Fruit fly (Drosophila melanogaster): ENCODE measurements around the gene Cht7.
A peak's percentile ranks its signal among the peaks of the same experiment; 100 is the strongest.

The Cht7 gene

DNA sequence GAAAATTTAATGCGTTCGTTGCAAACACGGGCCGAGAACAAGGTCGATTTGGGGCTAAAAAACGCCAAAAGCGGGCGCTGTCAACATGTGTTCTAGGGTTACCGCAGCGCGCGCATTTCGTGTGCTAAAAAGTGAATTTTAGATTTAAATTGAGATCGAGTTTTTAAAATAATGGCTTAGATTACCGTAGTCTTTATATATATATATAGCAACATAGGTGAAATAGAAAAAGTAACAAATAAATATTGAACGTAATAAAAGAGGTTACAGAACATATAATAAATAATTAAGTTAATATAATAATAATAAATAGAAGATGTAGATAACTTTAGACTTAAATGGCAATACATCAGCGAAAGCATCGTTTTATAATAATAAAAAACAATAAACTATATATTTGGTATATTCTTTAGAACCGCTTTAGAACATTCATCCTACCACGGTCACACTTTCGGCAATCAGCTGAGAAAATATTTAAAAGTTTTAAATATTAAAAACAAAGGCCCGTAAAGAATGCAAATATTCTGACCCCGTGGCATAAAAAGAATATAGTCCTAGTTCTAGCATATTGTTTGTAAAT, 36.7 kb upstream of the Cht7 start, which contains the start of the genes CG11537 and Alg2 (continued):
- TF ChIP-seq CG12659 (GFP tag; optimal IDR thresholded peaks at IDR 0.05) (peak; percentile 49), CG12391 (tag; optimal IDR thresholded peaks at IDR 0.05) (peak; percentile 47), CG18599 (GFP tag; optimal IDR thresholded peaks at IDR 0.05) (peak; percentile 39), bsh (GFP tag; optimal IDR thresholded peaks at IDR 0.05) (peak in 1 of 2 experiments; percentile 7), CG16813 (GFP tag; IDR thresholded peaks at IDR 0.05; ENCODE audit: partially characterized antibody) (no peak), chn (GFP tag; optimal IDR thresholded peaks at IDR 0.05) (peak; percentile 8), CG10366 (GFP tag; IDR thresholded peaks at IDR 0.05) (peak; percentile 29), gem (tag; optimal IDR thresholded peaks at IDR 0.05) (peak; percentile 55), dysf (GFP tag; IDR thresholded peaks at IDR 0.05) (peak; percentile 27; the same call in 1 of the 3 replicates), CG12155 (GFP tag; optimal IDR thresholded peaks at IDR 0.05) (peak; percentile 28), Pdp1 (GFP tag; optimal IDR thresholded peaks at IDR 0.05) (peak in 1 of 2 experiments; percentile 19), CG10209 (GFP tag; optimal IDR thresholded peaks at IDR 0.05) (peak; percentile 34), CoRest (tag; optimal IDR thresholded peaks at IDR 0.05) (peak; percentile 38), gt (GFP tag; IDR thresholded peaks at IDR 0.05) (no peak), eve (GFP tag; optimal IDR thresholded peaks at IDR 0.05) (no peak), CrebB (tag; optimal IDR thresholded peaks at IDR 0.05) (no peak), pzg (GFP tag; optimal IDR thresholded peaks at IDR 0.05) (peak; percentile 42), CG17912 (GFP tag; optimal IDR thresholded peaks at IDR 0.05) (no peak), Ets97D (GFP tag; optimal IDR thresholded peaks at IDR 0.05) (peak; percentile 3), CG1603 (tag; optimal IDR thresholded peaks at IDR 0.05) (peak; percentile 28), ap (GFP tag; IDR thresholded peaks at IDR 0.05) (peak; percentile 23; the same call in 1 of the 2 replicates), CG9609 (GFP tag; optimal IDR thresholded peaks at IDR 0.05) (peak; percentile 6), CG10654 (GFP tag; optimal IDR thresholded peaks at IDR 0.05) (no peak), Hr39 (optimal IDR thresholded peaks at IDR 0.05) (no peak), mam (GFP tag; optimal IDR thresholded peaks at IDR 0.05) (peak; percentile 15), CG17361 (GFP tag; IDR thresholded peaks at IDR 0.05) (peak; percentile 44; the same call in 2 of the 3 replicates), Meics (GFP tag; optimal IDR thresholded peaks at IDR 0.05) (peak; percentile 39), CG34422 (GFP tag; IDR thresholded peaks at IDR 0.05) (0 out of 3 replicates have a peak, but pooled peaks have one; percentile 39), CG17612 (GFP tag; IDR thresholded peaks at IDR 0.05) (no peak), CG2712 (tag; optimal IDR thresholded peaks at IDR 0.05) (peak; percentile 45), CG10565 (GFP tag; optimal IDR thresholded peaks at IDR 0.05) (no peak), CG11504 (tag; optimal IDR thresholded peaks at IDR 0.05) (peak; percentile 70), CG10979 (tag; optimal IDR thresholded peaks at IDR 0.05) (peak; percentile 13), CG7839 (tag; optimal IDR thresholded peaks at IDR 0.05) (peak; percentile 21), CG14441 (GFP tag; IDR thresholded peaks at IDR 0.05) (0 out of 2 replicates have a peak, but pooled peaks have one; percentile 2), CG2120 (GFP tag; optimal IDR thresholded peaks at IDR 0.05) (peak; percentile 36), p53 (GFP tag; optimal IDR thresholded peaks at IDR 0.05) (no peak), CG18262 (tag; optimal IDR thresholded peaks at IDR 0.05) (peak; percentile 45), Xbp1 (GFP tag; optimal IDR thresholded peaks at IDR 0.05) (peak; percentile 34), CG1602 (GFP tag; optimal IDR thresholded peaks at IDR 0.05) (peak; percentile 7), CG13624 (GFP tag; optimal IDR thresholded peaks at IDR 0.05) (peak; percentile 35), TFAM (GFP tag; optimal IDR thresholded peaks at IDR 0.05) (no peak), nmo (GFP tag; optimal IDR thresholded peaks at IDR 0.05) (peak; percentile 26), dmrt11E (tag; optimal IDR thresholded peaks at IDR 0.05) (peak; percentile 33), Fer2 (tag; optimal IDR thresholded peaks at IDR 0.05) (peak; percentile 4), Atf6 (GFP tag; IDR thresholded peaks at IDR 0.05) (0 out of 2 replicates have a peak, but pooled peaks have one; percentile 32), CG2116 (GFP tag; optimal IDR thresholded peaks at IDR 0.05) (peak; percentile 35), CG33557 (GFP tag; optimal IDR thresholded peaks at IDR 0.05) (no peak), CG17186 (GFP tag; optimal IDR thresholded peaks at IDR 0.05) (peak; percentile 24)

Measured in whole organism, embryonic.